Worm (Caenorhabditis elegans) whole organism, L4 larva: Measurements from ENCODE around the gene cpd-2.
A peak's percentile ranks its signal among the peaks of the same experiment; 100 is the strongest.

ENCODE experiments used
- T20F7.1 ChIP-seq: fragments of 200-800 bp; sonication (Bioruptor generic); optimal IDR thresholded peaks from 2 replicates; lab custom pipeline; 2018; ENCODE audit warnings: mild to moderate bottlenecking, missing genetic modification characterization, missing compliant biosample characterization
- ZK337.2 ChIP-seq: fragments of 200-800 bp; sonication (Bioruptor generic); IDR thresholded peaks from 2 replicates; pipeline ENCODE4 v1.3.6; 2022; ENCODE audit warnings: missing genetic modification reagents, missing genetic modification characterization, missing compliant biosample characterization
- ceh-20 ChIP-seq: fragments of 200-800 bp; sonication (Bioruptor generic); IDR thresholded peaks from 2 replicates; pipeline ENCODE4 v1.3.6; 2022; ENCODE audit warnings: missing genetic modification reagents, missing genetic modification characterization, missing compliant biosample characterization
- daf-19 ChIP-seq: fragments of 200-800 bp; sonication (Bioruptor generic); conservative IDR thresholded peaks from 2 replicates; pipeline ENCODE4 v1.3.6; 2022; ENCODE audit warnings: missing genetic modification characterization, missing compliant biosample characterization
- fos-1 ChIP-seq: fragments of 150-350 bp; optimal IDR thresholded peaks from 2 replicates; lab custom pipeline; 2014; ENCODE audit warnings: missing biosample characterization, missing genetic modification characterization
- lin-39 ChIP-seq: fragments of 150-350 bp; optimal IDR thresholded peaks from 2 replicates; lab custom pipeline; 2014; ENCODE audit warnings: missing biosample characterization, missing genetic modification reagents, missing genetic modification characterization
- nhr-6 ChIP-seq: fragments of 150-350 bp; optimal IDR thresholded peaks from 2 replicates; lab custom pipeline; 2014; ENCODE audit warnings: missing biosample characterization, missing genetic modification characterization
- pha-4 ChIP-seq, 2 experiments: fragments of 150-350 bp in 1 of 2; fragments of 200-800 bp in 1 of 2; sonication (Bioruptor generic) in 1 of 2; IDR thresholded peaks in 1 of 2; optimal IDR thresholded peaks in 1 of 2; 2 replicates each; pipeline versions ENCODE4 v1.3.6 to Lab custom; 2014 to 2022; ENCODE audit warnings: missing genetic modification characterization in 2 of 2, missing genetic modification reagents in 2 of 2, missing biosample characterization in 1 of 2, missing compliant biosample characterization in 1 of 2
- pqm-1 ChIP-seq: sonication (generic microtip); optimal IDR thresholded peaks from 2 replicates; lab custom pipeline; 2017; ENCODE audit warnings: missing biosample characterization, missing genetic modification characterization
- ztf-7 ChIP-seq: fragments of 150-350 bp; optimal IDR thresholded peaks from 2 replicates; lab custom pipeline; 2014; ENCODE audit warnings: missing biosample characterization, missing genetic modification characterization

DNA sequence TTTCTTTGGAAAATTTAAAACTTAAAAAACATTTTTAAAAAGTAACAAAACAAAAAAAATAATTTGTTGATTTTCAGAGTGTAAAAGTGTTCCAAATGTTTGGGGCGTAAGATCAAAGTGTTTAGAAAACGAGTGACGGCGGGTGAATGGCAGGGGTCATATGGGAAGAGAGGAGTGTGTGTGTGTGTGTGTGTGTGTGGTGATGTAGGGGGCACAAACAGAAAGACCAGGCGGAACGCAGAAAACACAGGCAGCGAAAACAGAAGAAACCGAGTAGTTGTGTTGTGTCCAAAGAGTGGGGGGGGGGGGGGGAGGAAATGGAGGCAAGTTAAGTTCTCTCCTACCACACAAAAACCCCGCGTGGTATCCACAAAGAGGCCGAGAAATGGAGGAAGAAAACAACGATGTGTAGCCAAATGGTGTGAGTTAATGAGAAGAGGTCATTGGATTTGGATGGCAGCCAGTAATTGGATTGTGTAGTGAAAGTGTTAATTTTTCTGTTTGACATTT is 9.4 kb upstream of the cpd-2 start, which contains the start of gene B0395.3:
- TF ChIP-seq pha-4 (GFP tag; IDR thresholded peaks at IDR 0.05; lab: Robert Waterston, UW) = peak; percentile 36; the same call in 1 of the 2 replicates
- no peak for TF ChIP-seq pha-4 (tag; optimal IDR thresholded peaks at IDR 0.05; lab: Kevin White, UChicago)
- TF ChIP-seq pqm-1 (tag; lab: Kevin White, UChicago) = no peak
- TF ChIP-seq fos-1 = no peak
- no peak for TF ChIP-seq lin-39
- no peak for TF ChIP-seq daf-19 (GFP tag; lab: Robert Waterston, UW)
- no peak for TF ChIP-seq ZK337.2 (GFP tag; lab: Robert Waterston, UW)
- TF ChIP-seq ceh-20 (GFP tag; lab: Robert Waterston, UW) = no peak
- TF ChIP-seq nhr-6 (tag; lab: Kevin White, UChicago) = peak; percentile 8
- no peak for TF ChIP-seq T20F7.1 (GFP tag; lab: Kevin White, UChicago)
- no peak for TF ChIP-seq ztf-7 (tag; lab: Kevin White, UChicago)
